Worm (Caenorhabditis elegans): ENCODE measurements around the gene Y41G9A.6.

DNA sequence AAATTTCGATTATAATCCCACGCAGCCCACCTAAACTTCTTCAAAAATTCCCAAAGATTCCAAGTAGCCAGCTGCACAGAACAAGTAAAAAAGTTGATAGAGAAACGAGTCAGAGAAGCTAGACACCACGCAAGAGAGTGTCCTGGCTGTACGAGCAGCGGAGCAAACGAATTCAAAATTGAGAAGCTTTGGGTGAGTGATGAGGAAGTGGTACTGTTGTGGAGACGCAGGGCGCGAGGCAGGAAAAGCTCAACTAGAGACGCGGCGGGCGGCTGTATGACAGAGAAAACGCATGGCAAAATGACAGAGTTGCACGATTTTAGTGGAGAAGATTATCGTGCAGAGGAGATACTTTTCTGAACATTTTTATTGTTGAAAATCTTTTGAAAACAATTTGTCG is 45.6 kb upstream of the Y41G9A.6 start:
- TF ChIP-seq ama-1 (optimal IDR thresholded peaks at IDR 0.05) = no peak
- no peak for TF ChIP-seq ama-1 (GFP tag; optimal IDR thresholded peaks at IDR 0.05)
- no peak for TF ChIP-seq Y79H2A.3 (GFP tag; conservative IDR thresholded peaks at IDR 0.05)
- no peak for TF ChIP-seq ztf-28 (GFP tag; IDR thresholded peaks at IDR 0.05)
- no peak for TF ChIP-seq hmg-20 (GFP tag; IDR thresholded peaks at IDR 0.05)
- TF ChIP-seq B0035.1 (tag; optimal IDR thresholded peaks at IDR 0.05) = no peak
- TF ChIP-seq aptf-2 (GFP tag; conservative IDR thresholded peaks at IDR 0.05) = no peak
- no peak for TF ChIP-seq pbrm-1 (GFP tag; IDR thresholded peaks at IDR 0.05)
- no peak for TF ChIP-seq ceh-100 (GFP tag; IDR thresholded peaks at IDR 0.05)

All from whole organism, young adult.